Fruit fly (Drosophila melanogaster): ENCODE data around the gene CG42705.

- TF ChIP-seq CG3919 (GFP tag; optimal IDR thresholded peaks at IDR 0.05) (no peak), Eip75B (GFP tag; optimal IDR thresholded peaks at IDR 0.05) (no peak)
Measured at dm6 chrX:7445023-7445422, 31.4 kb downstream of the CG42705 start.
